Fruit fly (Drosophila melanogaster) whole organism, embryonic: Measurements from ENCODE around the gene CG13829.

Source experiments
- Atf-2 ChIP-seq: fragments of 200-800 bp; sonication (Bioruptor generic); optimal IDR thresholded peaks from 2 replicates; lab custom pipeline; 2016; ENCODE audit warnings: missing biosample characterization, missing genetic modification characterization
- Awh ChIP-seq: fragments of 200-800 bp; sonication (Bioruptor generic); IDR thresholded peaks from 2 replicates; pipeline ENCODE4, ENCODE4 v1.3.6; 2022; ENCODE audit warnings: missing biosample characterization, missing genetic modification characterization
- BEAF-32 ChIP-seq: fragments of 200-800 bp; sonication (Bioruptor generic); optimal IDR thresholded peaks from 3 replicates; lab custom pipeline; 2017; ENCODE audit warnings: missing biosample characterization, missing genetic modification characterization, mild to moderate bottlenecking, moderate library complexity, missing genetic modification reagents
- CG10366 ChIP-seq: fragments of 200-800 bp; sonication (Bioruptor generic); IDR thresholded peaks from 2 replicates; pipeline ENCODE4 v1.3.6; 2022; ENCODE audit warnings: missing biosample characterization, missing genetic modification characterization
- CG10431 ChIP-seq: fragments of 200-800 bp; sonication (Bioruptor generic); optimal IDR thresholded peaks from 3 replicates; lab custom pipeline; 2018; ENCODE audit warnings: missing biosample characterization, mild to moderate bottlenecking, missing genetic modification characterization
- CG10959 ChIP-seq: fragments of 200-800 bp; sonication (Bioruptor generic); IDR thresholded peaks from 2 replicates; pipeline ENCODE4 v1.3.6; 2022; ENCODE audit warnings: missing biosample characterization, missing genetic modification characterization
- CG12236 ChIP-seq: fragments of 200-800 bp; sonication (Bioruptor generic); optimal IDR thresholded peaks from 2 replicates; lab custom pipeline; 2016; ENCODE audit warnings: missing biosample characterization, missing genetic modification characterization
- CG1233 ChIP-seq: fragments of 200-800 bp; sonication (Bioruptor generic); optimal IDR thresholded peaks from 4 replicates; lab custom pipeline; 2018; ENCODE audit warnings: missing biosample characterization, mild to moderate bottlenecking, missing genetic modification characterization
- CG12744 ChIP-seq: fragments of 200-800 bp; sonication (Bioruptor generic); optimal IDR thresholded peaks from 2 replicates; lab custom pipeline; 2016; ENCODE audit warnings: missing biosample characterization, missing genetic modification characterization
- CG15479 ChIP-seq: fragments of 200-800 bp; sonication (Bioruptor generic); optimal IDR thresholded peaks from 3 replicates; lab custom pipeline; 2019; ENCODE audit warnings: missing biosample characterization, mild to moderate bottlenecking, missing genetic modification characterization, moderate library complexity
- CG15696 ChIP-seq: fragments of 200-800 bp; sonication (Bioruptor generic); optimal IDR thresholded peaks from 2 replicates; lab custom pipeline; 2019; ENCODE audit warnings: missing biosample characterization, mild to moderate bottlenecking, missing genetic modification characterization, moderate library complexity
- CG2199 ChIP-seq: fragments of 200-800 bp; sonication (Bioruptor generic); IDR thresholded peaks from 3 replicates; pipeline ENCODE4 v1.3.6; 2022; ENCODE audit warnings: missing biosample characterization, missing genetic modification characterization
- CG2202 ChIP-seq: fragments of 200-800 bp; sonication (Bioruptor generic); optimal IDR thresholded peaks from 2 replicates; lab custom pipeline; 2018; ENCODE audit warnings: missing biosample characterization, mild to moderate bottlenecking, missing genetic modification characterization
- CG2889 ChIP-seq: fragments of 200-800 bp; sonication (Bioruptor generic); IDR thresholded peaks from 3 replicates; pipeline ENCODE4 v1.3.6; 2022; ENCODE audit warnings: missing biosample characterization, missing genetic modification characterization
- CG30431 ChIP-seq: fragments of 200-800 bp; sonication (Bioruptor generic); optimal IDR thresholded peaks from 2 replicates; lab custom pipeline; 2017; ENCODE audit warnings: missing biosample characterization, missing genetic modification characterization
- CG3163 ChIP-seq: fragments of 200-800 bp; sonication (Bioruptor generic); optimal IDR thresholded peaks from 3 replicates; lab custom pipeline; 2016; ENCODE audit warnings: missing biosample characterization, missing genetic modification characterization
- CG3847 ChIP-seq: fragments of 200-800 bp; sonication (Bioruptor generic); IDR thresholded peaks from 2 replicates; pipeline ENCODE4 v1.3.6; 2022; ENCODE audit warnings: missing biosample characterization, missing genetic modification characterization
- CG42726 ChIP-seq: fragments of 200-800 bp; sonication (Bioruptor generic); IDR thresholded peaks from 2 replicates; pipeline ENCODE4 v1.3.6; 2022; ENCODE audit warnings: missing biosample characterization, missing genetic modification characterization; ENCODE audit not compliant: partially characterized antibody
- CG4617 ChIP-seq: fragments of 200-800 bp; sonication (Bioruptor generic); optimal IDR thresholded peaks from 3 replicates; lab custom pipeline; 2016; ENCODE audit warnings: missing biosample characterization, missing genetic modification characterization, borderline replicate concordance
- CG5953 ChIP-seq: fragments of 200-800 bp; sonication (Bioruptor generic); IDR thresholded peaks from 2 replicates; pipeline ENCODE4 v1.3.6; 2022; ENCODE audit warnings: missing biosample characterization, missing genetic modification characterization
- CG8388 ChIP-seq: fragments of 200-800 bp; sonication (Bioruptor generic); optimal IDR thresholded peaks from 2 replicates; lab custom pipeline; 2019; ENCODE audit warnings: missing biosample characterization, mild to moderate bottlenecking, missing genetic modification characterization, moderate library complexity
- CG9609 ChIP-seq: fragments of 200-800 bp; sonication (Bioruptor generic); optimal IDR thresholded peaks from 3 replicates; lab custom pipeline; 2016; ENCODE audit warnings: missing biosample characterization, missing genetic modification characterization
- CG9727 ChIP-seq: fragments of 200-800 bp; sonication (Bioruptor generic); optimal IDR thresholded peaks from 3 replicates; lab custom pipeline; 2017; ENCODE audit warnings: missing biosample characterization, mild to moderate bottlenecking, missing genetic modification characterization
- CoRest ChIP-seq: fragments of 200-800 bp; sonication (Bioruptor generic); optimal IDR thresholded peaks from 3 replicates; lab custom pipeline; 2018; ENCODE audit warnings: missing biosample characterization, mild to moderate bottlenecking, missing genetic modification characterization, moderate library complexity
- Dek ChIP-seq: fragments of 200-800 bp; sonication (Bioruptor generic); optimal IDR thresholded peaks from 3 replicates; lab custom pipeline; 2019; ENCODE audit warnings: missing biosample characterization, mild to moderate bottlenecking, missing genetic modification characterization, moderate library complexity
- Ets65A ChIP-seq: fragments of 200-800 bp; sonication (Bioruptor generic); peaks from one replicate; lab custom pipeline; 2016; ENCODE audit warnings: missing biosample characterization, missing genetic modification characterization
- HLHmδ ChIP-seq: fragments of 200-800 bp; sonication (Bioruptor generic); optimal IDR thresholded peaks from 2 replicates; lab custom pipeline; 2018; ENCODE audit warnings: missing biosample characterization, mild to moderate bottlenecking, missing genetic modification characterization, moderate library complexity
- Hmr ChIP-seq: fragments of 200-800 bp; sonication (Bioruptor generic); optimal IDR thresholded peaks from 3 replicates; lab custom pipeline; 2017; ENCODE audit warnings: mild to moderate bottlenecking, missing biosample characterization, missing genetic modification reagents, missing genetic modification characterization
- Jarid2 ChIP-seq: fragments of 200-800 bp; sonication (Bioruptor generic); optimal IDR thresholded peaks from 3 replicates; lab custom pipeline; 2017; ENCODE audit warnings: mild to moderate bottlenecking, missing biosample characterization, missing genetic modification reagents, missing genetic modification characterization
- Lhr ChIP-seq: fragments of 200-800 bp; sonication (Bioruptor generic); optimal IDR thresholded peaks from 3 replicates; lab custom pipeline; 2017; ENCODE audit warnings: mild to moderate bottlenecking, missing biosample characterization, missing genetic modification reagents, missing genetic modification characterization
- Mad ChIP-seq: fragments of 200-800 bp; sonication (Bioruptor generic); optimal IDR thresholded peaks from 2 replicates; lab custom pipeline; 2016; ENCODE audit warnings: missing biosample characterization, missing genetic modification characterization
- Meics ChIP-seq: fragments of 200-800 bp; sonication (Bioruptor generic); optimal IDR thresholded peaks from 2 replicates; lab custom pipeline; 2017; ENCODE audit warnings: missing biosample characterization, mild to moderate bottlenecking, missing genetic modification characterization
- Myb ChIP-seq: fragments of 200-800 bp; sonication (Bioruptor generic); optimal IDR thresholded peaks from 2 replicates; lab custom pipeline; 2016; ENCODE audit warnings: missing biosample characterization, missing genetic modification characterization
- Optix ChIP-seq: fragments of 200-800 bp; sonication (Bioruptor generic); IDR thresholded peaks from 3 replicates; pipeline ENCODE4 v1.3.6; 2022; ENCODE audit warnings: missing biosample characterization, missing genetic modification characterization
- Ravus ChIP-seq: fragments of 200-800 bp; sonication (Bioruptor generic); IDR thresholded peaks from 2 replicates; pipeline ENCODE4 v1.3.6; 2022; ENCODE audit warnings: missing biosample characterization, missing genetic modification characterization
- Xbp1 ChIP-seq: fragments of 200-800 bp; sonication (Bioruptor generic); optimal IDR thresholded peaks from 3 replicates; lab custom pipeline; 2016; ENCODE audit warnings: missing biosample characterization, mild to moderate bottlenecking, missing genetic modification characterization
- ase ChIP-seq: fragments of 200-800 bp; sonication (Bioruptor generic); IDR thresholded peaks from 3 replicates; pipeline ENCODE4 v1.3.6; 2022; ENCODE audit warnings: missing biosample characterization, missing genetic modification characterization
- chm ChIP-seq: fragments of 200-800 bp; sonication (Bioruptor generic); IDR thresholded peaks from 2 replicates; pipeline ENCODE4 v1.3.6; 2022; ENCODE audit warnings: missing biosample characterization, missing genetic modification characterization
- gfzf ChIP-seq: fragments of 200-800 bp; sonication (Bioruptor generic); optimal IDR thresholded peaks from 2 replicates; lab custom pipeline; 2016; ENCODE audit warnings: missing biosample characterization, mild to moderate bottlenecking, missing genetic modification characterization, moderate library complexity
- insv ChIP-seq, 2 experiments: fragments of 200-800 bp; sonication (Bioruptor generic); optimal IDR thresholded peaks; 3 replicates each; lab custom pipeline; 2016 to 2018; ENCODE audit warnings: missing biosample characterization in 2 of 2, missing genetic modification characterization in 2 of 2
- klu ChIP-seq: fragments of 200-800 bp; sonication (Bioruptor generic); IDR thresholded peaks from 2 replicates; pipeline ENCODE4 v1.3.6; 2022; ENCODE audit warnings: missing biosample characterization, missing genetic modification characterization
- mld ChIP-seq: fragments of 200-800 bp; sonication (Bioruptor generic); IDR thresholded peaks from 3 replicates; pipeline ENCODE4 v1.3.6; 2022; ENCODE audit warnings: missing biosample characterization, missing genetic modification characterization; ENCODE audit not compliant: partially characterized antibody
- nom ChIP-seq: fragments of 200-800 bp; sonication (Bioruptor generic); optimal IDR thresholded peaks from 2 replicates; lab custom pipeline; 2017; ENCODE audit warnings: missing biosample characterization, missing genetic modification characterization, mild to moderate bottlenecking, moderate library complexity, missing genetic modification reagents
- phol ChIP-seq: fragments of 200-800 bp; sonication (Bioruptor generic); optimal IDR thresholded peaks from 3 replicates; lab custom pipeline; 2018; ENCODE audit warnings: missing biosample characterization, mild to moderate bottlenecking, missing genetic modification characterization, moderate library complexity
- pzg ChIP-seq: fragments of 200-800 bp; sonication (Bioruptor generic); optimal IDR thresholded peaks from 3 replicates; lab custom pipeline; 2018; ENCODE audit warnings: missing biosample characterization, mild to moderate bottlenecking, missing genetic modification characterization, moderate library complexity
- ranshi ChIP-seq: fragments of 200-800 bp; sonication (Bioruptor generic); IDR thresholded peaks from 2 replicates; pipeline ENCODE4 v1.3.6; 2022; ENCODE audit warnings: missing biosample characterization, missing genetic modification characterization
- seq ChIP-seq: fragments of 200-800 bp; sonication (Bioruptor generic); IDR thresholded peaks from 2 replicates; pipeline ENCODE4 v1.3.6; 2022; ENCODE audit warnings: missing biosample characterization, missing genetic modification characterization
- tio ChIP-seq: fragments of 200-800 bp; sonication (Bioruptor generic); optimal IDR thresholded peaks from 2 replicates; lab custom pipeline; 2017; ENCODE audit warnings: missing biosample characterization, missing genetic modification characterization, inconsistent platforms
- trem ChIP-seq: fragments of 200-800 bp; optimal IDR thresholded peaks from 3 replicates; lab custom pipeline; 2019; ENCODE audit warnings: missing biosample characterization, mild to moderate bottlenecking, missing genetic modification characterization, moderate library complexity
- tx ChIP-seq: fragments of 200-800 bp; sonication (Bioruptor generic); optimal IDR thresholded peaks from 2 replicates; lab custom pipeline; 2016; ENCODE audit warnings: missing biosample characterization, missing genetic modification characterization

The CG13829 gene

dm6 chr3R:23159289-23159956 lies 1.7 kb downstream of the CG13829 start, which contains the start of gene VhaAC39-2 (continued):
- TF ChIP-seq trem (tag; lab: Kevin White, UChicago): peak; percentile 69
- peak in 1 of 2 experiments; percentile 3 for TF ChIP-seq insv (GFP tag; optimal IDR thresholded peaks at IDR 0.05; lab: Kevin White, UChicago)
- no peak for TF ChIP-seq CG30431 (GFP tag; lab: Kevin White, UChicago)
- no peak for TF ChIP-seq CG10431
- TF ChIP-seq CG9609: no peak
- peak; percentile 88 for TF ChIP-seq Myb
- TF ChIP-seq tio: no peak
- TF ChIP-seq CG2202 (tag; lab: Kevin White, UChicago): no peak
- no peak for TF ChIP-seq tx (GFP tag; lab: Kevin White, UChicago)
- no peak for TF ChIP-seq CG2889 (GFP tag; lab: Robert Waterston, UW)
- peak; percentile 24 for TF ChIP-seq Hmr (GFP tag; lab: Kevin White, UChicago)
- TF ChIP-seq seq (GFP tag; lab: Robert Waterston, UW): no peak
- peak; percentile 33 for TF ChIP-seq CoRest
- no peak for TF ChIP-seq ase (GFP tag; lab: Robert Waterston, UW)
- no peak for TF ChIP-seq klu (GFP tag; lab: Robert Waterston, UW)
- no peak for TF ChIP-seq nom (GFP tag; lab: Kevin White, UChicago)
- peak; percentile 16 for TF ChIP-seq Xbp1 (GFP tag; lab: Kevin White, UChicago)
- no peak for TF ChIP-seq CG1233 (GFP tag; lab: Kevin White, UChicago)
- no peak for TF ChIP-seq ranshi (GFP tag; lab: Robert Waterston, UW)
- peak; percentile 55 for TF ChIP-seq Lhr
- TF ChIP-seq Dek (tag; lab: Kevin White, UChicago): no peak
- peak; percentile 22 for TF ChIP-seq BEAF-32
- peak; percentile 12 for TF ChIP-seq Jarid2
- no peak for TF ChIP-seq CG15479 (GFP tag; lab: Kevin White, UChicago)
- no peak for TF ChIP-seq CG12236 (GFP tag; lab: Kevin White, UChicago)
- no peak for TF ChIP-seq CG9727 (GFP tag; lab: Kevin White, UChicago)
- TF ChIP-seq Ets65A (GFP tag; lab: Kevin White, UChicago): peak; percentile 22
- TF ChIP-seq CG2199: peak; percentile 71; the same call in 2 of the 3 replicates
- peak; percentile 52 for TF ChIP-seq CG15696
- no peak for TF ChIP-seq CG42726
- peak; percentile 48 for TF ChIP-seq CG3847
- 0 out of 2 replicates have a peak, but pooled peaks have one; percentile 24 for TF ChIP-seq CG10959 (GFP tag; lab: Robert Waterston, UW)
- no peak for TF ChIP-seq CG3163 (GFP tag; lab: Kevin White, UChicago)
- TF ChIP-seq gfzf (GFP tag; lab: Kevin White, UChicago): no peak
- no peak for TF ChIP-seq Mad (GFP tag; lab: Kevin White, UChicago)
- TF ChIP-seq CG5953 (GFP tag; lab: Robert Waterston, UW): no peak
- no peak for TF ChIP-seq Ravus (GFP tag; lab: Robert Waterston, UW)
- peak; percentile 14 for TF ChIP-seq pzg (GFP tag; lab: Kevin White, UChicago)
- no peak for TF ChIP-seq CG4617
- no peak for TF ChIP-seq mld
- no peak for TF ChIP-seq Awh (GFP tag; lab: Robert Waterston, UW)
- TF ChIP-seq Atf-2 (GFP tag; lab: Kevin White, UChicago): no peak
- no peak for TF ChIP-seq chm (GFP tag; lab: Robert Waterston, UW)
- TF ChIP-seq Optix: no peak
- TF ChIP-seq CG12744 (GFP tag; lab: Kevin White, UChicago): no peak
- 0 out of 2 replicates have a peak, but pooled peaks have one; percentile 10 for TF ChIP-seq CG10366 (GFP tag; lab: Robert Waterston, UW)
- TF ChIP-seq Meics (GFP tag; lab: Kevin White, UChicago): peak; percentile 23
- no peak for TF ChIP-seq HLHmδ (GFP tag; lab: Kevin White, UChicago)
- TF ChIP-seq phol (tag; lab: Kevin White, UChicago): peak; percentile 73
- TF ChIP-seq CG8388 (GFP tag; lab: Kevin White, UChicago): no peak
